Fruit fly (Drosophila melanogaster) whole organism, prepupa: ENCODE measurements around the gene Sfp24Ba.
A peak's percentile ranks its signal among the peaks of the same experiment; 100 is the strongest.

Experiments
- Blimp-1 ChIP-seq: fragments of 200-800 bp; sonication (Bioruptor generic); optimal IDR thresholded peaks from 3 replicates; lab custom pipeline; 2017; ENCODE audit warnings: missing biosample characterization, missing genetic modification characterization, mild to moderate bottlenecking, moderate library complexity, missing genetic modification reagents
- CG10631 ChIP-seq: fragments of 200-800 bp; sonication (Bioruptor generic); optimal IDR thresholded peaks from 2 replicates; lab custom pipeline; 2016; ENCODE audit warnings: missing biosample characterization, missing genetic modification characterization
- CG11294 ChIP-seq: fragments of 200-800 bp; sonication (Bioruptor generic); IDR thresholded peaks from 2 replicates; pipeline ENCODE4 v1.3.6; 2022; ENCODE audit warnings: missing biosample characterization, missing genetic modification characterization
- CG11762 ChIP-seq: fragments of 200-800 bp; sonication (Bioruptor generic); optimal IDR thresholded peaks from 3 replicates; lab custom pipeline; 2016; ENCODE audit warnings: missing biosample characterization, missing genetic modification characterization; ENCODE audit not compliant: insufficient read depth
- CG1621 ChIP-seq: fragments of 200-800 bp; sonication (Bioruptor generic); optimal IDR thresholded peaks from 3 replicates; lab custom pipeline; 2018; ENCODE audit warnings: missing biosample characterization, mild to moderate bottlenecking, missing genetic modification characterization
- CG16779 ChIP-seq: fragments of 200-800 bp; sonication (Bioruptor generic); optimal IDR thresholded peaks from 3 replicates; lab custom pipeline; 2017; ENCODE audit warnings: missing biosample characterization, mild to moderate bottlenecking, missing genetic modification characterization
- CG31627 ChIP-seq: fragments of 200-800 bp; sonication (Bioruptor generic); optimal IDR thresholded peaks from 3 replicates; lab custom pipeline; 2016; ENCODE audit warnings: missing biosample characterization, missing genetic modification characterization
- CG32006 ChIP-seq: fragments of 200-800 bp; sonication (Bioruptor generic); optimal IDR thresholded peaks from 3 replicates; lab custom pipeline; 2017; ENCODE audit warnings: missing biosample characterization, mild to moderate bottlenecking, missing genetic modification characterization
- CG34406 ChIP-seq: fragments of 200-800 bp; sonication (Bioruptor generic); optimal IDR thresholded peaks from 3 replicates; lab custom pipeline; 2016; ENCODE audit warnings: missing biosample characterization, missing genetic modification characterization
- CG3919 ChIP-seq: fragments of 200-800 bp; sonication (Bioruptor generic); optimal IDR thresholded peaks from 3 replicates; lab custom pipeline; 2016; ENCODE audit warnings: missing biosample characterization, missing genetic modification characterization
- CG6276 ChIP-seq: fragments of 200-800 bp; sonication (Bioruptor generic); optimal IDR thresholded peaks from 2 replicates; lab custom pipeline; 2017; ENCODE audit warnings: missing biosample characterization, mild to moderate bottlenecking, missing genetic modification characterization
- CG8319 ChIP-seq: fragments of 200-800 bp; sonication (Bioruptor generic); optimal IDR thresholded peaks from 3 replicates; lab custom pipeline; 2016; ENCODE audit warnings: missing biosample characterization, missing genetic modification characterization
- Eip75B ChIP-seq: fragments of 200-800 bp; sonication (Bioruptor generic); optimal IDR thresholded peaks from 3 replicates; lab custom pipeline; 2016; ENCODE audit warnings: missing biosample characterization, missing genetic modification characterization
- Eip78C ChIP-seq: fragments of 200-800 bp; sonication (Bioruptor generic); peaks from one replicate; lab custom pipeline; 2016; ENCODE audit warnings: missing biosample characterization, missing genetic modification characterization
- Eip93F ChIP-seq: fragments of 200-800 bp; sonication (Bioruptor generic); optimal IDR thresholded peaks from 2 replicates; lab custom pipeline; 2016; ENCODE audit warnings: missing biosample characterization, mild to moderate bottlenecking, missing genetic modification characterization
- Hr38 ChIP-seq: sonication (Bioruptor generic); optimal IDR thresholded peaks from 2 replicates; lab custom pipeline; 2016; ENCODE audit warnings: missing biosample characterization, missing genetic modification characterization
- Hr39 ChIP-seq: fragments of 200-800 bp; sonication (Bioruptor generic); optimal IDR thresholded peaks from 2 replicates; lab custom pipeline; 2016; ENCODE audit warnings: missing biosample characterization, missing genetic modification characterization
- Hr4 ChIP-seq: fragments of 200-800 bp; sonication (Bioruptor generic); optimal IDR thresholded peaks from 3 replicates; lab custom pipeline; 2016; ENCODE audit warnings: missing biosample characterization, missing genetic modification characterization
- Met ChIP-seq: fragments of 200-800 bp; sonication (Bioruptor generic); optimal IDR thresholded peaks from 3 replicates; lab custom pipeline; 2016; ENCODE audit warnings: missing biosample characterization, missing genetic modification characterization
- OdsH ChIP-seq: fragments of 200-800 bp; sonication (Bioruptor generic); optimal IDR thresholded peaks from 3 replicates; lab custom pipeline; 2016; ENCODE audit warnings: missing biosample characterization, missing genetic modification characterization
- Smox ChIP-seq: fragments of 200-800 bp; sonication (Bioruptor generic); optimal IDR thresholded peaks from 3 replicates; lab custom pipeline; 2016; ENCODE audit warnings: missing biosample characterization, missing genetic modification characterization
- Sox14 ChIP-seq: fragments of 200-800 bp; sonication (Bioruptor generic); optimal IDR thresholded peaks from 3 replicates; lab custom pipeline; 2016; ENCODE audit warnings: missing biosample characterization, missing genetic modification characterization
- Sox15 ChIP-seq: fragments of 200-800 bp; sonication (Bioruptor generic); optimal IDR thresholded peaks from 3 replicates; lab custom pipeline; 2016; ENCODE audit warnings: missing biosample characterization, missing genetic modification characterization
- achi ChIP-seq: fragments of 200-800 bp; sonication (Bioruptor generic); optimal IDR thresholded peaks from 3 replicates; lab custom pipeline; 2016; ENCODE audit warnings: missing biosample characterization, missing genetic modification characterization
- acj6 ChIP-seq: fragments of 200-800 bp; sonication (Bioruptor generic); optimal IDR thresholded peaks from 3 replicates; lab custom pipeline; 2016; ENCODE audit warnings: missing biosample characterization, missing genetic modification characterization
- dsx ChIP-seq: fragments of 200-800 bp; optimal IDR thresholded peaks from 3 replicates; lab custom pipeline; 2019; ENCODE audit warnings: missing biosample characterization, mild to moderate bottlenecking, missing genetic modification characterization, moderate library complexity; ENCODE audit not compliant: poor library complexity, severe bottlenecking
- eg ChIP-seq: fragments of 200-800 bp; sonication (Bioruptor generic); IDR thresholded peaks from 3 replicates; pipeline ENCODE4 v1.3.6; 2022; ENCODE audit warnings: missing biosample characterization, missing genetic modification characterization
- esn ChIP-seq: fragments of 200-800 bp; sonication (Bioruptor generic); optimal IDR thresholded peaks from 2 replicates; lab custom pipeline; 2016; ENCODE audit warnings: missing biosample characterization, mild to moderate bottlenecking, missing genetic modification characterization, moderate library complexity
- fd59A ChIP-seq: fragments of 200-800 bp; sonication (Bioruptor generic); optimal IDR thresholded peaks from 2 replicates; lab custom pipeline; 2017; ENCODE audit warnings: missing biosample characterization, mild to moderate bottlenecking, missing genetic modification characterization, missing genetic modification reagents
- fkh ChIP-seq: fragments of 200-800 bp; sonication (Bioruptor generic); optimal IDR thresholded peaks from 3 replicates; lab custom pipeline; 2017; ENCODE audit warnings: missing biosample characterization, mild to moderate bottlenecking, missing genetic modification characterization, moderate library complexity
- lz ChIP-seq: fragments of 200-800 bp; sonication (Bioruptor generic); optimal IDR thresholded peaks from 3 replicates; lab custom pipeline; 2016; ENCODE audit warnings: missing biosample characterization, missing genetic modification characterization
- pdm3 ChIP-seq: fragments of 200-800 bp; sonication (Bioruptor generic); optimal IDR thresholded peaks from 3 replicates; lab custom pipeline; 2016; ENCODE audit warnings: missing biosample characterization, missing genetic modification characterization
- salr ChIP-seq, 2 experiments: fragments of 200-800 bp; sonication (Bioruptor generic); optimal IDR thresholded peaks; 3 replicates each; lab custom pipeline; 2016 to 2018; ENCODE audit warnings: missing biosample characterization in 2 of 2, missing genetic modification characterization in 2 of 2, mild to moderate bottlenecking in 1 of 2
- spab ChIP-seq: fragments of 200-800 bp; sonication (Bioruptor generic); optimal IDR thresholded peaks from 2 replicates; lab custom pipeline; 2017; ENCODE audit warnings: missing biosample characterization, mild to moderate bottlenecking, missing genetic modification characterization, missing genetic modification reagents
- ss ChIP-seq, 2 experiments: fragments of 200-800 bp; sonication (Bioruptor generic); optimal IDR thresholded peaks; 2 replicates in 1 of 2; 3 replicates in 1 of 2; lab custom pipeline; 2017 to 2018; ENCODE audit warnings: mild to moderate bottlenecking in 2 of 2, missing biosample characterization in 2 of 2, missing genetic modification characterization in 2 of 2, moderate library complexity in 1 of 2
- svp ChIP-seq: fragments of 200-800 bp; sonication (Bioruptor generic); peaks from one replicate; lab custom pipeline; 2016; ENCODE audit warnings: missing biosample characterization, missing genetic modification characterization
- topi ChIP-seq: fragments of 200-800 bp; sonication (Bioruptor generic); optimal IDR thresholded peaks from 3 replicates; lab custom pipeline; 2016; ENCODE audit warnings: missing biosample characterization, missing genetic modification characterization
- vri ChIP-seq: fragments of 200-800 bp; sonication (Bioruptor generic); optimal IDR thresholded peaks from 3 replicates; lab custom pipeline; 2016; ENCODE audit warnings: missing biosample characterization, mild to moderate bottlenecking, missing genetic modification characterization

Gene Sfp24Ba

DNA sequence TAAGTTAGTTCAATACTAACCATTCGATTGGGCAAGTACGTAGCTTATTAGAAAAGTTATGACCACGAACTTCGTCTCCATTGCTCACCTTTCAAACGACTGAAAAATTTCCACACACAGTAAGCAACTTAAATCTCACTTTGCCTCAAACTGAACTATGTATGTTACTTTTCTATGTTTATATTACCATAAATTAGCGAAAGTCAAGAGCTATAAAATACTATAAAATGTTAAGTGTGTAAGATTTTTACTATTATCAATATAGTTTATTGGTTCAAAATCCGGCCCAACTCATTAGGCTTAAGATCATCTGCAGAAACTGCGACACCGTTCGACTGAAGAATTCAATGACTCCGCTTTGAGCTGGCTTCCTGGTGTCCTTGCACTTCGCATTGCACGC lies at the start of gene Sfp24Ba:
Gene Sfp24Ba (minus strand): TSS at position 101 of the 400 bp plus-strand sequence.
- TF ChIP-seq Hr38 (GFP tag; lab: Kevin White, UChicago) (no peak), fkh (no peak), CG34406 (GFP tag; lab: Kevin White, UChicago) (no peak), acj6 (GFP tag; lab: Kevin White, UChicago) (no peak), CG10631 (GFP tag; lab: Kevin White, UChicago) (no peak), Eip93F (GFP tag; lab: Kevin White, UChicago) (no peak), spab (GFP tag; lab: Kevin White, UChicago) (no peak)

DNA sequence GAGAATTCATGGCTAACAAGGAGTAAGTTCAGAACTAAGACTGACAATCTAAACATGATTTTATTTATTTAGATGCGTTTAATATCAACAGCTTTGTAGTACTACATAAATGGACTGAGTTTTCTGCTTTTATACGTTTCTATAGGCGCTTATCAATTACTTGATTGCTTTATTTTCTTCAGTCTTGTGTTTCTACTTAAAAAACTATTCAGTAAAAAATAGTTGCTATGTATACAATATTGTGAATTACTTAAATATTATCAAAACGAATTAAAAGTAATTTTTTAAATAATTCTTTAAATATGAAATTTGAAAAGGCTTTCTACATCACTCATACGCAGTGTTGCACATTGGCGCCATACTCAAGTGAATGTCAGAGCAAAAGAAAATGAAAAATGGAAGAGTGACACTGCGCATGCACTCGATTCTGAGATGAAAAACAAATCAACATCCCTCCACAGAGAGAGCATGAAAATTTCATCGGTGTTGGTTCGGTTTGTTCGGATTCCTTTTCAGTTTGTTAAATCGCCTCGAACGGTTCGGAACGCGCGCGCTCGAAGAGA lies 49.4 kb upstream of the Sfp24Ba start, which contains the start of the genes lectin-24A and Shaw:
Gene lectin-24A (minus strand): TSS at position 101 of the 563 bp plus-strand sequence.
Gene Shaw (plus strand): TSS at position 513 of the 563 bp plus-strand sequence.
- no peak for TF ChIP-seq CG16779
- TF ChIP-seq vri (GFP tag; lab: Kevin White, UChicago): no peak
- no peak for TF ChIP-seq CG32006
- no peak for TF ChIP-seq CG11762 (GFP tag; lab: Kevin White, UChicago)
- no peak for TF ChIP-seq ss (GFP tag; optimal IDR thresholded peaks at IDR 0.05; lab: Kevin White, UChicago)
- TF ChIP-seq Blimp-1 (GFP tag; lab: Kevin White, UChicago): no peak
- no peak for TF ChIP-seq Sox15 (GFP tag; lab: Kevin White, UChicago)
- peak; percentile 11 for TF ChIP-seq achi
- no peak for TF ChIP-seq CG8319 (GFP tag; lab: Kevin White, UChicago)

DNA sequence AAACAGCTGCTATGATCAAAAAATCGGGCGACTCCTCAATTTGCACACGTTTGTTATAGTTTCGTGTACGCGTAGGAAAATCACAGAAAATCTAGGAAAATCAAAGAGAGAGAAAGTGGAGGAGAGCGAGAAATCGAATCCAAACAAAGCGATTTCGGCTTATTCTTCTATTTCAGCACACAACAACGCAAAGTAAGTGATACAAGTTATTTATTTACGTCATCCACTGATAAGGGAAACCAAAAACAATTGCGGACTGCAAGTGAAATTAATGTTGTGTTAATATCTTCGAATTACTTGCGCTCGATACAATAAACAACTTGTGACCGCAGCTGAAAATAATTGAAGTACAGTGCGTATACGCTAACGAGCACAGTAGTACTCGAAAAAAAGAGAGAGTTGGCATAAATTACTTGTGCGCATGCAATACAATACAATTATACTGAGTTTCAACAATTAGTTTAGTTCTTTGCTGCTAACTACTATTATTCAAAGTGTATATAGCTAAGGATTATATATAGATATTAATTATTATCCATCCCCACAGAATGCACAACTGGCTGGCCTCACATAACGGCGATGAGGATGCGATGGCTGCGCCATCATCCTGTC lies 45.3 kb upstream of the Sfp24Ba start:
- no peak for TF ChIP-seq CG31627 (GFP tag; lab: Kevin White, UChicago)
- peak; percentile 4 for TF ChIP-seq Hr4 (GFP tag; lab: Kevin White, UChicago)
- TF ChIP-seq Eip93F (GFP tag; lab: Kevin White, UChicago): no peak
- peak; percentile 5 for TF ChIP-seq Met (GFP tag; lab: Kevin White, UChicago)
- TF ChIP-seq fkh: peak; percentile 14
- TF ChIP-seq Eip78C (GFP tag; lab: Kevin White, UChicago): peak; percentile 62
- TF ChIP-seq vri (GFP tag; lab: Kevin White, UChicago): peak; percentile 33
- TF ChIP-seq CG1621 (tag; lab: Kevin White, UChicago): no peak
- TF ChIP-seq svp (GFP tag; lab: Kevin White, UChicago): peak; percentile 9
- no peak for TF ChIP-seq CG11294 (GFP tag; lab: Robert Waterston, UW)
- no peak for TF ChIP-seq fd59A (GFP tag; lab: Kevin White, UChicago)
- TF ChIP-seq eg (GFP tag; lab: Robert Waterston, UW): peak; percentile 44; the same call in 1 of the 3 replicates
- no peak for TF ChIP-seq CG3919 (GFP tag; lab: Kevin White, UChicago)
- no peak for TF ChIP-seq salr (GFP tag; optimal IDR thresholded peaks at IDR 0.05; lab: Kevin White, UChicago)

DNA sequence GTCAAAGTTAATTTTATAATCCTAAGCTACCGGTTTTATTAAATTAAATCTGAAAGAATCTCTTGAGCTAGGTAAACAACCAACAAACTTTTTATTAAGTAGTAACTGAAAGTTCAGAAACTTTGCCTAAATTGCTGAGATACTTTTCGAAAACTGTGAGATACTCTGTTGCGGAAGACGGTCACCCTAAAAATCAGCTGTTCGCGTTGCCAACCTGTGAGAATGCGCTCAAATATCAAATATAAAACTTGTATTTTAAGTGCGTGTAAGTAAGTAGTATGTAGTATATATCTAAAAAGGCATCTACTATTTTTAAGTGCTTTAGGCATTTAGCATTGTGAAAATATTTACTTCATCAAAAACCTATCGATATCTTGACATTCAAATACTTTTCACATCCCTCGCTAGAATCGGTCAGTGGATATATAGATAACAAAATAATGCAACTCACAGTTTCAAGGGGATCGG lies 44.6 kb upstream of the Sfp24Ba start, which contains the start of the genes CG31955 and CG2818:
Gene CG31955 (minus strand): TSS at position 157 of the 468 bp plus-strand sequence.
Gene CG2818 (plus strand): TSS at position 412 of the 468 bp plus-strand sequence.
- TF ChIP-seq CG32006 (no peak), ss (GFP tag; optimal IDR thresholded peaks at IDR 0.05; lab: Kevin White, UChicago) (no peak), achi (peak; percentile 41), Hr4 (GFP tag; lab: Kevin White, UChicago) (peak; percentile 64), Hr39 (peak; percentile 41), Smox (GFP tag; lab: Kevin White, UChicago) (peak; percentile 32), CG6276 (GFP tag; lab: Kevin White, UChicago) (no peak), pdm3 (GFP tag; lab: Kevin White, UChicago) (peak; percentile 40), lz (GFP tag; lab: Kevin White, UChicago) (peak; percentile 11), Met (GFP tag; lab: Kevin White, UChicago) (peak; percentile 43), Sox14 (peak; percentile 25), Eip75B (GFP tag; lab: Kevin White, UChicago) (peak; percentile 0), OdsH (GFP tag; lab: Kevin White, UChicago) (peak; percentile 11), dsx (GFP tag; lab: Kevin White, UChicago) (peak; percentile 46), esn (GFP tag; lab: Kevin White, UChicago) (peak; percentile 7), Eip78C (GFP tag; lab: Kevin White, UChicago) (peak; percentile 22), CG11762 (GFP tag; lab: Kevin White, UChicago) (no peak), svp (GFP tag; lab: Kevin White, UChicago) (peak; percentile 74), CG3919 (GFP tag; lab: Kevin White, UChicago) (peak; percentile 21), topi (GFP tag; lab: Kevin White, UChicago) (peak; percentile 18)
- TF ChIP-seq, all 60 proteins: peak for 16
